Worm (Caenorhabditis elegans) whole organism, L4/young adult: Measurements from ENCODE around the gene F46G11.4.

Experiments
- W03F9.2 ChIP-seq: fragments of 150-350 bp; optimal IDR thresholded peaks from 2 replicates; lab custom pipeline; 2014; ENCODE audit warnings: missing biosample characterization, missing genetic modification characterization
- dao-5 ChIP-seq: sonication (generic microtip); optimal IDR thresholded peaks from 2 replicates; lab custom pipeline; 2016; ENCODE audit warnings: missing genotype, missing genetic modification characterization, moderate library complexity, missing compliant biosample characterization
- him-1 ChIP-seq: sonication (generic microtip); optimal IDR thresholded peaks from 2 replicates; lab custom pipeline; 2016; ENCODE audit warnings: missing genotype, missing genetic modification reagents, missing genetic modification characterization, missing compliant biosample characterization

Gene F46G11.4

ce11 chrX:5820880-5821279, 22.3 kb upstream of the F46G11.4 start:
- TF ChIP-seq W03F9.2 = no peak
- no peak for TF ChIP-seq him-1 (tag; lab: Kevin White, UChicago)
- TF ChIP-seq dao-5 (tag; lab: Kevin White, UChicago) = no peak

ce11 chrX:5819702-5820470, 21.3 kb upstream of the F46G11.4 start:
- TF ChIP-seq him-1 (tag; lab: Kevin White, UChicago) = peak; percentile 66
- TF ChIP-seq W03F9.2 = no peak

- TF ChIP-seq W03F9.2 (no peak), dao-5 (tag; lab: Kevin White, UChicago) (no peak), him-1 (tag; lab: Kevin White, UChicago) (no peak)
Measured at ce11 chrX:5818176-5818575, 19.6 kb upstream of the F46G11.4 start.

ce11 chrX:5817078-5817477, 18.5 kb upstream of the F46G11.4 start:
- TF ChIP-seq W03F9.2 (no peak), him-1 (tag; lab: Kevin White, UChicago) (no peak), dao-5 (tag; lab: Kevin White, UChicago) (no peak)

ce11 chrX:5816346-5816745, 17.8 kb upstream of the F46G11.4 start:
- TF ChIP-seq him-1 (tag; lab: Kevin White, UChicago) = peak; percentile 27
- no peak for TF ChIP-seq W03F9.2
- no peak for TF ChIP-seq dao-5 (tag; lab: Kevin White, UChicago)

ce11 chrX:5815343-5815742, 16.8 kb upstream of the F46G11.4 start:
- TF ChIP-seq dao-5 (tag; lab: Kevin White, UChicago) (no peak), W03F9.2 (no peak), him-1 (tag; lab: Kevin White, UChicago) (no peak)

- no peak for TF ChIP-seq dao-5 (tag; lab: Kevin White, UChicago)
Measured at ce11 chrX:5814342-5814741, 15.8 kb upstream of the F46G11.4 start.

- TF ChIP-seq dao-5 (tag; lab: Kevin White, UChicago) (no peak), W03F9.2 (no peak), him-1 (tag; lab: Kevin White, UChicago) (no peak)
Measured at ce11 chrX:5813030-5813429, 14.4 kb upstream of the F46G11.4 start.

- TF ChIP-seq W03F9.2 (no peak), him-1 (tag; lab: Kevin White, UChicago) (no peak), dao-5 (tag; lab: Kevin White, UChicago) (no peak)
Measured at ce11 chrX:5811997-5812562, 13.5 kb upstream of the F46G11.4 start.

ce11 chrX:5810677-5811076, 12.1 kb upstream of the F46G11.4 start:
- TF ChIP-seq dao-5 (tag; lab: Kevin White, UChicago) = no peak
- no peak for TF ChIP-seq him-1 (tag; lab: Kevin White, UChicago)
- no peak for TF ChIP-seq W03F9.2

ce11 chrX:5805872-5806472, 7.4 kb upstream of the F46G11.4 start, which contains the start of gene F13D11.3:
TSS of gene F13D11.3 (minus strand) at chrX:5805922.
- no peak for TF ChIP-seq him-1 (tag; lab: Kevin White, UChicago)
- TF ChIP-seq dao-5 (tag; lab: Kevin White, UChicago) = no peak
- TF ChIP-seq W03F9.2 = no peak

ce11 chrX:5803492-5803891, 4.9 kb upstream of the F46G11.4 start:
- no peak for TF ChIP-seq him-1 (tag; lab: Kevin White, UChicago)

ce11 chrX:5802582-5802981, 4.0 kb upstream of the F46G11.4 start:
- TF ChIP-seq W03F9.2 (no peak), dao-5 (tag; lab: Kevin White, UChicago) (no peak), him-1 (tag; lab: Kevin White, UChicago) (no peak)

- TF ChIP-seq W03F9.2 (peak; percentile 58), dao-5 (tag; lab: Kevin White, UChicago) (peak; percentile 84), him-1 (tag; lab: Kevin White, UChicago) (peak; percentile 89)
Measured at ce11 chrX:5801156-5801592, 2.6 kb upstream of the F46G11.4 start.
